Worm (Caenorhabditis elegans): ENCODE measurements around the gene T25E12.14.
A peak's percentile ranks its signal among the peaks of the same experiment; 100 is the strongest.

T25E12.14 gene

ce11 chrV:16723744-16724143 lies 3.3 kb upstream of the T25E12.14 start, which contains the start of gene nhr-112:
nhr-112 (minus strand) TSS chrV:16723844.
- TF ChIP-seq daf-12 (tag; optimal IDR thresholded peaks at IDR 0.05) (no peak), pha-4 (tag; optimal IDR thresholded peaks at IDR 0.05) (no peak), nhr-237 (tag; optimal IDR thresholded peaks at IDR 0.05) (no peak), nhr-43 (tag; optimal IDR thresholded peaks at IDR 0.05; ENCODE audit: poor library complexity, severe bottlenecking) (no peak), lsy-12 (tag; optimal IDR thresholded peaks at IDR 0.05) (no peak), nhr-11 (tag; optimal IDR thresholded peaks at IDR 0.05) (no peak), nfya-1 (tag; optimal IDR thresholded peaks at IDR 0.05; ENCODE audit: insufficient read depth) (no peak), mdl-1 (tag; optimal IDR thresholded peaks at IDR 0.05) (no peak), lin-15B (tag; optimal IDR thresholded peaks at IDR 0.05) (no peak), elt-1 (tag; optimal IDR thresholded peaks at IDR 0.05) (no peak), lin-39 (tag; optimal IDR thresholded peaks at IDR 0.05) (no peak), unc-39 (tag; optimal IDR thresholded peaks at IDR 0.05) (no peak), eor-1 (tag; optimal IDR thresholded peaks at IDR 0.05) (no peak), ztf-4 (tag; optimal IDR thresholded peaks at IDR 0.05) (no peak), ama-1 (optimal IDR thresholded peaks at IDR 0.05) (no peak), nhr-25 (tag; optimal IDR thresholded peaks at IDR 0.05) (no peak)

ce11 chrV:16724574-16724973 lies 2.4 kb upstream of the T25E12.14 start:
- TF ChIP-seq unc-39 (tag; optimal IDR thresholded peaks at IDR 0.05) = no peak
- TF ChIP-seq pha-4 (tag; optimal IDR thresholded peaks at IDR 0.05) = peak; percentile 73
- TF ChIP-seq nhr-23 (tag; optimal IDR thresholded peaks at IDR 0.05) = no peak
- TF ChIP-seq lin-39 (tag; optimal IDR thresholded peaks at IDR 0.05) = no peak
- TF ChIP-seq ztf-11 (tag; optimal IDR thresholded peaks at IDR 0.05) = no peak
- TF ChIP-seq fkh-10 (GFP tag; optimal IDR thresholded peaks at IDR 0.05) = no peak
- no peak for TF ChIP-seq ceh-82 (tag; optimal IDR thresholded peaks at IDR 0.05)
- TF ChIP-seq R02D3.7 (tag; optimal IDR thresholded peaks at IDR 0.05) = no peak
- no peak for TF ChIP-seq pqm-1 (tag; optimal IDR thresholded peaks at IDR 0.05)

- peak; percentile 79 for TF ChIP-seq jun-1 (tag; optimal IDR thresholded peaks at IDR 0.05)
- TF ChIP-seq elt-1 (tag; optimal IDR thresholded peaks at IDR 0.05) = no peak
- TF ChIP-seq pha-4 (tag; optimal IDR thresholded peaks at IDR 0.05) = peak; percentile 87
- TF ChIP-seq snpc-4 (tag; optimal IDR thresholded peaks at IDR 0.05) = peak; percentile 40
- peak; percentile 98 for TF ChIP-seq pqm-1 (tag; optimal IDR thresholded peaks at IDR 0.05)
- peak; percentile 86 for TF ChIP-seq elt-2 (tag; optimal IDR thresholded peaks at IDR 0.05)
- TF ChIP-seq tbx-2 (tag; optimal IDR thresholded peaks at IDR 0.05) = no peak
Observed at ce11 chrV:16725955-16726354, 1.1 kb upstream of the T25E12.14 start.

- TF ChIP-seq egl-27 (tag; optimal IDR thresholded peaks at IDR 0.05) = no peak
- no peak for TF ChIP-seq fos-1 (tag; optimal IDR thresholded peaks at IDR 0.05)
- TF ChIP-seq snpc-4 (tag; optimal IDR thresholded peaks at IDR 0.05) = no peak
- TF ChIP-seq ztf-4 (tag; optimal IDR thresholded peaks at IDR 0.05) = no peak
- no peak for TF ChIP-seq nhr-28 (tag; optimal IDR thresholded peaks at IDR 0.05)
- no peak for TF ChIP-seq egl-5 (tag; optimal IDR thresholded peaks at IDR 0.05)
- no peak for TF ChIP-seq lsy-12 (tag; optimal IDR thresholded peaks at IDR 0.05)
- no peak for TF ChIP-seq ceh-16 (tag; optimal IDR thresholded peaks at IDR 0.05)
- no peak for TF ChIP-seq nhr-12 (tag; optimal IDR thresholded peaks at IDR 0.05)
- no peak for TF ChIP-seq ceh-82 (tag; optimal IDR thresholded peaks at IDR 0.05)
- no peak for TF ChIP-seq ztf-11 (tag; optimal IDR thresholded peaks at IDR 0.05)
- TF ChIP-seq pqm-1 (tag; optimal IDR thresholded peaks at IDR 0.05) = peak; percentile 26
- TF ChIP-seq nhr-43 (tag; optimal IDR thresholded peaks at IDR 0.05; ENCODE audit: poor library complexity, severe bottlenecking) = no peak
- TF ChIP-seq nfya-1 (tag; optimal IDR thresholded peaks at IDR 0.05; ENCODE audit: insufficient read depth) = no peak
- no peak for TF ChIP-seq zag-1 (tag; optimal IDR thresholded peaks at IDR 0.05)
- TF ChIP-seq elt-2 (tag; optimal IDR thresholded peaks at IDR 0.05) = peak; percentile 25
Observed at ce11 chrV:16728431-16728830, 1.4 kb downstream of the T25E12.14 start, which contains the start of gene fbxa-127. fbxa-127 (plus strand) TSS chrV:16728731.

ce11 chrV:16729961-16730360 lies 2.9 kb downstream of the T25E12.14 start, which contains the start of gene srz-99:
srz-99 (plus strand) TSS chrV:16730261.
- no peak for TF ChIP-seq fos-1 (tag; optimal IDR thresholded peaks at IDR 0.05)

- no peak for TF ChIP-seq lsy-12 (tag; optimal IDR thresholded peaks at IDR 0.05)
- no peak for TF ChIP-seq nhr-77 (tag; optimal IDR thresholded peaks at IDR 0.05)
- no peak for TF ChIP-seq nhr-76 (tag; optimal IDR thresholded peaks at IDR 0.05)
- no peak for TF ChIP-seq ztf-4 (tag; optimal IDR thresholded peaks at IDR 0.05)
- no peak for TF ChIP-seq pqm-1 (tag; optimal IDR thresholded peaks at IDR 0.05)
- no peak for TF ChIP-seq ceh-9 (tag; optimal IDR thresholded peaks at IDR 0.05)
- TF ChIP-seq mdl-1 (tag; optimal IDR thresholded peaks at IDR 0.05) = no peak
- TF ChIP-seq R02D3.7 (tag; optimal IDR thresholded peaks at IDR 0.05) = no peak
- no peak for TF ChIP-seq mml-1 (tag; optimal IDR thresholded peaks at IDR 0.05)
- no peak for TF ChIP-seq ceh-28 (tag; optimal IDR thresholded peaks at IDR 0.05)
- no peak for TF ChIP-seq fkh-10 (GFP tag; optimal IDR thresholded peaks at IDR 0.05)
- no peak for TF ChIP-seq ceh-82 (tag; optimal IDR thresholded peaks at IDR 0.05)
- TF ChIP-seq elt-1 (tag; optimal IDR thresholded peaks at IDR 0.05) = no peak
Observed at ce11 chrV:16731600-16731999, 4.6 kb downstream of the T25E12.14 start, which contains the start of gene srz-100. srz-100 (plus strand) TSS chrV:16731900.
